Worm (Caenorhabditis elegans): Measurements from ENCODE around the gene nfi-1.

- no peak for TF ChIP-seq ref-1 (GFP tag; conservative IDR thresholded peaks at IDR 0.05)
- no peak for TF ChIP-seq cog-1 (tag; optimal IDR thresholded peaks at IDR 0.05)
- no peak for TF ChIP-seq ztf-29 (GFP tag; IDR thresholded peaks at IDR 0.05)
- TF ChIP-seq flt-1 (GFP tag; IDR thresholded peaks at IDR 0.05): no peak
- no peak for TF ChIP-seq T22C8.4 (GFP tag; IDR thresholded peaks at IDR 0.05)
- TF ChIP-seq ztf-23 (GFP tag; IDR thresholded peaks at IDR 0.05): no peak
- no peak for TF ChIP-seq tab-1 (GFP tag; IDR thresholded peaks at IDR 0.05)
- TF ChIP-seq med-1 (GFP tag; optimal IDR thresholded peaks at IDR 0.05; ENCODE audit: insufficient read depth): no peak
Observed at ce11 chrII:7588295-7588694, 50.3 kb downstream of the nfi-1 start.
